Fruit fly (Drosophila melanogaster): ENCODE results near the gene CG17560.

Gene CG17560

dm6 chr3R:16617650-16618049 lies at the start of gene CG17560:
Gene CG17560 (plus strand): TSS chr3R:16617950.
- no peak for TF ChIP-seq CG17806 (tag; optimal IDR thresholded peaks at IDR 0.05)
- no peak for TF ChIP-seq gl (tag; optimal IDR thresholded peaks at IDR 0.05)
- no peak for TF ChIP-seq CG12605 (GFP tag; IDR thresholded peaks at IDR 0.05)

DNA sequence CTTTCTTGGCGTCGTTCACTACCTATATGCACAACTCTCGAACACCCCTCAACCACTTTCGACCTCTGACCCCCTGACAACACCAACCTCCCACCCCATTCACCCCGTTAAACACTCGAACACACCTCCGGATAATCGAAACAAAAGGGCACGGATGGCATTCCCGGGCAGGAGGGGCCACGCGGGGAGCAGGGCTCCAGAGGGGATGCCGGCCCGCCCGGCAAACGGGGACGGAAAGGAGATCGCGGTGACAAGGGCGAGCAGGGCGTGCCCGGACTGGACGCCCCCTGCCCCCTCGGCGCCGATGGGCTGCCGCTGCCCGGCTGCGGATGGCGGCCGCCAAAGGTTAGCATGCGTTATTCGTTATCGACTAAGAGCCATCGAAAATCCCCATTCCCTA lies 48.4 kb upstream of the CG17560 start:
- no peak for TF ChIP-seq CG32121 (GFP tag; IDR thresholded peaks at IDR 0.05)
- TF ChIP-seq CG34367 (tag; optimal IDR thresholded peaks at IDR 0.05) = no peak
- TF ChIP-seq rn (GFP tag; IDR thresholded peaks at IDR 0.05) = no peak
- TF ChIP-seq EcR (GFP tag; optimal IDR thresholded peaks at IDR 0.05) = no peak
- TF ChIP-seq CG9948 (tag; optimal IDR thresholded peaks at IDR 0.05) = no peak
- TF ChIP-seq CG15710 (tag; optimal IDR thresholded peaks at IDR 0.05) = no peak
- no peak for TF ChIP-seq CG4496 (GFP tag; IDR thresholded peaks at IDR 0.05)
- TF ChIP-seq Pif1B (GFP tag; optimal IDR thresholded peaks at IDR 0.05) = no peak
- no peak for TF ChIP-seq CG8301 (tag; optimal IDR thresholded peaks at IDR 0.05)
- TF ChIP-seq fd96Ca (GFP tag; IDR thresholded peaks at IDR 0.05) = no peak
- TF ChIP-seq CG13204 (GFP tag; optimal IDR thresholded peaks at IDR 0.05) = no peak
- TF ChIP-seq D1 (tag; optimal IDR thresholded peaks at IDR 0.05) = no peak
- no peak for TF ChIP-seq Pif1A (GFP tag; optimal IDR thresholded peaks at IDR 0.05)
- no peak for TF ChIP-seq CG10348 (GFP tag; IDR thresholded peaks at IDR 0.05)

dm6 chr3R:16570484-16570883 lies 47.3 kb upstream of the CG17560 start:
- no peak for TF ChIP-seq gl (tag; optimal IDR thresholded peaks at IDR 0.05)
- TF ChIP-seq CG10348 (GFP tag; IDR thresholded peaks at IDR 0.05) = no peak
- TF ChIP-seq Pif1A (GFP tag; optimal IDR thresholded peaks at IDR 0.05) = no peak
- no peak for TF ChIP-seq CG13204 (GFP tag; optimal IDR thresholded peaks at IDR 0.05)
- TF ChIP-seq CG17806 (tag; optimal IDR thresholded peaks at IDR 0.05) = no peak
- no peak for TF ChIP-seq CG14655 (GFP tag; optimal IDR thresholded peaks at IDR 0.05)
- TF ChIP-seq rn (GFP tag; IDR thresholded peaks at IDR 0.05) = no peak
- no peak for TF ChIP-seq fd96Ca (GFP tag; IDR thresholded peaks at IDR 0.05)
- TF ChIP-seq CG32121 (GFP tag; IDR thresholded peaks at IDR 0.05) = no peak
- no peak for TF ChIP-seq EcR (GFP tag; optimal IDR thresholded peaks at IDR 0.05)
- TF ChIP-seq Snoo (tag; optimal IDR thresholded peaks at IDR 0.05) = no peak
- TF ChIP-seq CG9948 (tag; optimal IDR thresholded peaks at IDR 0.05) = no peak
- no peak for TF ChIP-seq CG4496 (GFP tag; IDR thresholded peaks at IDR 0.05)

- no peak for TF ChIP-seq CG32121 (GFP tag; IDR thresholded peaks at IDR 0.05)
- no peak for TF ChIP-seq CG10348 (GFP tag; IDR thresholded peaks at IDR 0.05)
- TF ChIP-seq D1 (tag; optimal IDR thresholded peaks at IDR 0.05) = no peak
- no peak for TF ChIP-seq Pif1A (GFP tag; optimal IDR thresholded peaks at IDR 0.05)
- no peak for TF ChIP-seq Ets98B (GFP tag; IDR thresholded peaks at IDR 0.05)
- no peak for TF ChIP-seq CG14655 (GFP tag; optimal IDR thresholded peaks at IDR 0.05)
- TF ChIP-seq Snoo (tag; optimal IDR thresholded peaks at IDR 0.05) = no peak
- TF ChIP-seq CG34367 (tag; optimal IDR thresholded peaks at IDR 0.05) = no peak
- TF ChIP-seq CG12605 (GFP tag; IDR thresholded peaks at IDR 0.05) = no peak
- TF ChIP-seq EcR (GFP tag; optimal IDR thresholded peaks at IDR 0.05) = no peak
- TF ChIP-seq CG9948 (tag; optimal IDR thresholded peaks at IDR 0.05) = no peak
- no peak for TF ChIP-seq CG17806 (tag; optimal IDR thresholded peaks at IDR 0.05)
- no peak for TF ChIP-seq Pif1B (GFP tag; optimal IDR thresholded peaks at IDR 0.05)
- no peak for TF ChIP-seq rn (GFP tag; IDR thresholded peaks at IDR 0.05)
- TF ChIP-seq CG8159 (tag; optimal IDR thresholded peaks at IDR 0.05) = no peak
- TF ChIP-seq CG13204 (GFP tag; optimal IDR thresholded peaks at IDR 0.05) = no peak
- no peak for TF ChIP-seq gl (tag; optimal IDR thresholded peaks at IDR 0.05)
- no peak for TF ChIP-seq CG4496 (GFP tag; IDR thresholded peaks at IDR 0.05)
- no peak for TF ChIP-seq CG15710 (tag; optimal IDR thresholded peaks at IDR 0.05)
- no peak for TF ChIP-seq CG8301 (tag; optimal IDR thresholded peaks at IDR 0.05)
Measured at dm6 chr3R:16571215-16571614, 46.5 kb upstream of the CG17560 start, which contains the start of gene CG14891. Gene CG14891 (plus strand): TSS chr3R:16571515.

DNA sequence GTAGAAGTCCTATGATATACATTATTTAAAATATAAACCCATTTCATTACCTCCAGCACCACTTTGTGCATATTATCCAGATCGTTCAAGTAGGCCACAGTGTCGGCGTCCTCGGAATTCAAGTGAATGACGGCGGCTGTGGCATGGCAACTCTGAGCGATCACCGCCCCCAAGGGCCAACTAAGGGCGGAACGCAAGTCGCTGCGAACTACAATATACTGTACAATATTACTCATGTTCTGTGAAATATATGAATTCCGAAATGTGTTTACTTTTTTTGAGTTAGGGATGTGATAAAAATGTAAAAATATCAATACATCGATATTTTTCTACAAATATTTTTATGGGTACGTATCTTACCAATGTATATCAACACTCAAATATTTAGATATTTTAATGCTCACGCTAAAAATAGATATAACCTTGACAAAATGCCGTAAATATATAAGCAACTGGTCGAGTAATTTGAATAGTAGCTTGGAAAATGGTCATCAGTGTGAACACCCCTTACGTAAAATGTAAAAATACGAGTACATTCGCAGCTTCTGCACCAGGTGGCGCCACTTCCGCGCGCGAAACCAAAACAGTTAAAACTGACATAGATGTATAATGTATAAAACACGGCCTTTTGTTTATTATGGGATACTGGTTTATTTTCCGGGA lies 44.1 kb upstream of the CG17560 start, which contains the start of gene CG14903:
Gene CG14903 (minus strand): TSS at position 270 of the 663 bp plus-strand sequence.
- TF ChIP-seq fd96Ca (GFP tag; IDR thresholded peaks at IDR 0.05) = no peak
- TF ChIP-seq CG12605 (GFP tag; IDR thresholded peaks at IDR 0.05) = no peak
- TF ChIP-seq CG8159 (tag; optimal IDR thresholded peaks at IDR 0.05) = no peak
- no peak for TF ChIP-seq Ets98B (GFP tag; IDR thresholded peaks at IDR 0.05)
- no peak for TF ChIP-seq CG17806 (tag; optimal IDR thresholded peaks at IDR 0.05)
- no peak for TF ChIP-seq CG4496 (GFP tag; IDR thresholded peaks at IDR 0.05)
- TF ChIP-seq CG34367 (tag; optimal IDR thresholded peaks at IDR 0.05) = no peak
- TF ChIP-seq CG13204 (GFP tag; optimal IDR thresholded peaks at IDR 0.05) = no peak
- TF ChIP-seq gl (tag; optimal IDR thresholded peaks at IDR 0.05) = no peak
- no peak for TF ChIP-seq Snoo (tag; optimal IDR thresholded peaks at IDR 0.05)
- TF ChIP-seq CG15710 (tag; optimal IDR thresholded peaks at IDR 0.05) = no peak
- TF ChIP-seq EcR (GFP tag; optimal IDR thresholded peaks at IDR 0.05) = no peak
- no peak for TF ChIP-seq D1 (tag; optimal IDR thresholded peaks at IDR 0.05)
- no peak for TF ChIP-seq CG32121 (GFP tag; IDR thresholded peaks at IDR 0.05)

DNA sequence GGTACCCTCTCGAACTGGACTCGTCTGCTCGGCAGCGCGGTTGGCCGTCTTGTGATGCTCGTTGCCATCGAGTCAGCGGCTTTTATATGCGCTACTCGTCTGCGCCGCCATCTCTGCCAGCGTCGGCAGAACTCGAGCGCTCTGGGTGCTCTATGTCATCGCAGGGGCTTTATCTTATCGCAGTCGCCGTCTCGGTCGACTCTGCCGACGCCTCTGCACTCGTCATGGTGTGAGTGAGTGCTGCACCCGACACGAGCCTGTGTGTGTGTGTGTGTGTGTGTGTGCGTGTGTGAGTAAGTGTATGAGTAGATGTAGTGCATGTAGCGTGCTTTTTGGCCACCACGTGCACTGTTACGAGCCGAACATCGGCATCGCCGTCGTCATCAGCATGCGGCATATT lies 34.1 kb upstream of the CG17560 start, which contains the start of gene Scp2:
Gene Scp2 (minus strand): TSS at position 59 of the 400 bp plus-strand sequence.
- TF ChIP-seq EcR (GFP tag; optimal IDR thresholded peaks at IDR 0.05) (no peak), CG9948 (tag; optimal IDR thresholded peaks at IDR 0.05) (no peak), CG12605 (GFP tag; IDR thresholded peaks at IDR 0.05) (no peak), fd96Ca (GFP tag; IDR thresholded peaks at IDR 0.05) (no peak), gl (tag; optimal IDR thresholded peaks at IDR 0.05) (no peak), CG10348 (GFP tag; IDR thresholded peaks at IDR 0.05) (no peak), CG17806 (tag; optimal IDR thresholded peaks at IDR 0.05) (no peak), CG32121 (GFP tag; IDR thresholded peaks at IDR 0.05) (no peak), CG4496 (GFP tag; IDR thresholded peaks at IDR 0.05) (no peak), Pif1A (GFP tag; optimal IDR thresholded peaks at IDR 0.05) (no peak), CG13204 (GFP tag; optimal IDR thresholded peaks at IDR 0.05) (no peak), rn (GFP tag; IDR thresholded peaks at IDR 0.05) (no peak)
